Worm (Caenorhabditis elegans) whole organism, midembryonic: ENCODE data around the gene ser-4.

Source experiments
- T22C8.4 ChIP-seq: fragments of 200-800 bp; sonication (Bioruptor generic); IDR thresholded peaks from 2 replicates; pipeline ENCODE4 v1.3.6; 2022; ENCODE audit warnings: missing genetic modification characterization, missing compliant biosample characterization
- cog-1 ChIP-seq: sonication (generic microtip); optimal IDR thresholded peaks from 2 replicates; lab custom pipeline; 2016; ENCODE audit warnings: missing genetic modification characterization, missing compliant biosample characterization
- flt-1 ChIP-seq: fragments of 200-800 bp; sonication (Bioruptor generic); IDR thresholded peaks from 2 replicates; pipeline ENCODE4 v1.3.6; 2022; ENCODE audit warnings: missing genetic modification characterization, missing compliant biosample characterization
- klf-2 ChIP-seq: fragments of 200-800 bp; sonication (Bioruptor generic); conservative IDR thresholded peaks from 2 replicates; pipeline ENCODE4 v1.3.6; 2022; ENCODE audit warnings: missing genetic modification reagents, missing genetic modification characterization, missing compliant biosample characterization
- med-1 ChIP-seq: sonication (generic microtip); optimal IDR thresholded peaks from 2 replicates; lab custom pipeline; 2017; ENCODE audit warnings: missing genetic modification characterization, mild to moderate bottlenecking, missing compliant biosample characterization, antibody characterized with exemption, missing genetic modification reagents; ENCODE audit not compliant: insufficient read depth
- ref-1 ChIP-seq: fragments of 200-800 bp; sonication (Bioruptor generic); conservative IDR thresholded peaks from 2 replicates; pipeline ENCODE4 v1.3.6; 2022; ENCODE audit warnings: missing genetic modification reagents, missing genetic modification characterization, missing compliant biosample characterization
- tab-1 ChIP-seq: fragments of 200-800 bp; sonication (Bioruptor generic); IDR thresholded peaks from 2 replicates; pipeline ENCODE4 v1.3.6; 2022; ENCODE audit warnings: missing genetic modification characterization, missing compliant biosample characterization
- ztf-23 ChIP-seq: fragments of 200-800 bp; sonication (Bioruptor generic); IDR thresholded peaks from 2 replicates; pipeline ENCODE4 v1.3.6; 2022; ENCODE audit warnings: missing genetic modification reagents, missing genetic modification characterization, missing compliant biosample characterization
- ztf-29 ChIP-seq: fragments of 200-800 bp; sonication (Bioruptor generic); IDR thresholded peaks from 2 replicates; pipeline ENCODE4 v1.3.6; 2022; ENCODE audit warnings: missing genetic modification reagents, missing genetic modification characterization, missing compliant biosample characterization

The ser-4 gene

ce11 chrIII:1682262-1682661 lies 50.6 kb downstream of the ser-4 start:
- TF ChIP-seq flt-1 (no peak), T22C8.4 (no peak), ref-1 (GFP tag; lab: Robert Waterston, UW) (no peak), klf-2 (GFP tag; lab: Robert Waterston, UW) (no peak)

- TF ChIP-seq ref-1 (GFP tag; lab: Robert Waterston, UW) (no peak), med-1 (no peak), T22C8.4 (no peak), ztf-29 (no peak), flt-1 (no peak), ztf-23 (GFP tag; lab: Robert Waterston, UW) (no peak), cog-1 (tag; lab: Kevin White, UChicago) (no peak), klf-2 (GFP tag; lab: Robert Waterston, UW) (no peak), tab-1 (no peak)
Measured at ce11 chrIII:1680996-1681395, 51.9 kb downstream of the ser-4 start.

- TF ChIP-seq cog-1 (tag; lab: Kevin White, UChicago), result no peak
- no peak for TF ChIP-seq ztf-23 (GFP tag; lab: Robert Waterston, UW)
- TF ChIP-seq flt-1, result no peak
- no peak for TF ChIP-seq T22C8.4
Measured at ce11 chrIII:1680393-1680792, 52.5 kb downstream of the ser-4 start.

ce11 chrIII:1678671-1679070 lies 54.2 kb downstream of the ser-4 start:
- TF ChIP-seq ztf-29 (no peak), T22C8.4 (no peak), flt-1 (no peak), cog-1 (tag; lab: Kevin White, UChicago) (no peak), ref-1 (GFP tag; lab: Robert Waterston, UW) (no peak), klf-2 (GFP tag; lab: Robert Waterston, UW) (no peak), med-1 (no peak), tab-1 (no peak)

ce11 chrIII:1676588-1676987 lies 56.3 kb downstream of the ser-4 start, which contains the start of gene Y22D7AR.6:
Gene Y22D7AR.6 (minus strand): TSS chrIII:1676721.
- no peak for TF ChIP-seq klf-2 (GFP tag; lab: Robert Waterston, UW)
- no peak for TF ChIP-seq T22C8.4
- no peak for TF ChIP-seq ztf-29
- no peak for TF ChIP-seq flt-1
- no peak for TF ChIP-seq cog-1 (tag; lab: Kevin White, UChicago)
- TF ChIP-seq med-1, result no peak
- TF ChIP-seq tab-1, result no peak
- no peak for TF ChIP-seq ref-1 (GFP tag; lab: Robert Waterston, UW)
- no peak for TF ChIP-seq ztf-23 (GFP tag; lab: Robert Waterston, UW)

- TF ChIP-seq tab-1 (no peak), ztf-29 (no peak), cog-1 (tag; lab: Kevin White, UChicago) (no peak), klf-2 (GFP tag; lab: Robert Waterston, UW) (no peak), med-1 (no peak), T22C8.4 (no peak)
Measured at ce11 chrIII:1674760-1675159, 58.1 kb downstream of the ser-4 start.

ce11 chrIII:1673320-1673719 lies 59.6 kb downstream of the ser-4 start:
- TF ChIP-seq ztf-29, result no peak
- TF ChIP-seq flt-1, result no peak
- no peak for TF ChIP-seq T22C8.4
- TF ChIP-seq tab-1, result no peak
- TF ChIP-seq ref-1 (GFP tag; lab: Robert Waterston, UW), result no peak
- TF ChIP-seq cog-1 (tag; lab: Kevin White, UChicago), result no peak
- no peak for TF ChIP-seq klf-2 (GFP tag; lab: Robert Waterston, UW)
- no peak for TF ChIP-seq ztf-23 (GFP tag; lab: Robert Waterston, UW)
- no peak for TF ChIP-seq med-1
